Fruit fly (Drosophila melanogaster): Measurements from ENCODE around the gene CG16852.

dm6 chr2L:13513033-13513330 lies 27.6 kb upstream of the CG16852 start:
- TF ChIP-seq pad (GFP tag; optimal IDR thresholded peaks at IDR 0.05) (no peak), CG12768 (GFP tag; optimal IDR thresholded peaks at IDR 0.05) (no peak), tj (GFP tag; optimal IDR thresholded peaks at IDR 0.05) (no peak), Hr96 (GFP tag; optimal IDR thresholded peaks at IDR 0.05) (no peak), cnc (optimal IDR thresholded peaks at IDR 0.05) (no peak), kay (GFP tag; ENCODE audit: borderline replicate concordance) (no peak), CG7101 (tag; optimal IDR thresholded peaks at IDR 0.05) (no peak), ovo (GFP tag; optimal IDR thresholded peaks at IDR 0.05) (no peak), bab1 (GFP tag; optimal IDR thresholded peaks at IDR 0.05) (no peak), CG1620 (GFP tag; optimal IDR thresholded peaks at IDR 0.05) (no peak), Clk (GFP tag; optimal IDR thresholded peaks at IDR 0.05) (no peak), CG5204 (GFP tag; optimal IDR thresholded peaks at IDR 0.05) (no peak)
